Worm (Caenorhabditis elegans): ENCODE data around the gene F56D2.2.

Gene F56D2.2

DNA sequence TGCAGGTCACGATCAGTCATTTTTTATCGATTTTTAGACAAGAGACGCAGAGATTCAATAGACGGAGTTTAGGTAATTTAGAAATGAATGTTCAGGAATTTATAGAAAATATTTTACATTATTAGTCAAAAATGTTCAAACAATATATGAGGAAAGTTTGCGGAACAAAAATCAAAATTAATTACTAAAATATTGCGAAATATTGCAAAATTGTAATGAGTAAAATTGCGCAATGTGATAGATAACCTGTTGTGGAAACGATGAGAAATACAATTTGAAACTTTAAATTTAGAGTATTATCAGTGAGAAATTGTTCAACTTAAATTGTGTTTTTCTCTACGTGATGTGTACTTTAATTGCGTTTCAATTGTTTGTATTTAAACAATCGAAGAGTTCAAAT lies 6.0 kb upstream of the F56D2.2 start, which contains the start of gene F56D2.5:
TSS of gene F56D2.5 (minus strand) at position 371 of the 400 bp plus-strand sequence.
- no peak for TF ChIP-seq tbx-8 (GFP tag; optimal IDR thresholded peaks at IDR 0.05)
- TF ChIP-seq cnd-1 (tag; optimal IDR thresholded peaks at IDR 0.05), result no peak
- TF ChIP-seq mls-2 (tag; optimal IDR thresholded peaks at IDR 0.05), result no peak
- no peak for TF ChIP-seq ham-2 (GFP tag; optimal IDR thresholded peaks at IDR 0.05)
- no peak for TF ChIP-seq bed-3 (GFP tag; optimal IDR thresholded peaks at IDR 0.05)
- no peak for TF ChIP-seq flh-1 (GFP tag; optimal IDR thresholded peaks at IDR 0.05)
- TF ChIP-seq ceh-83 (GFP tag; optimal IDR thresholded peaks at IDR 0.05), result no peak
- TF ChIP-seq nhr-237 (tag; optimal IDR thresholded peaks at IDR 0.05), result no peak
- TF ChIP-seq unc-39 (tag; optimal IDR thresholded peaks at IDR 0.05), result no peak
- no peak for TF ChIP-seq ceh-39 (tag; optimal IDR thresholded peaks at IDR 0.05)

ce11 chrIII:5582766-5583165 lies 4.3 kb upstream of the F56D2.2 start, which contains the start of the genes F56D2.8 and uev-2:
Gene F56D2.8, minus strand, starts transcription at chrIII:5582866.
Gene uev-2, plus strand, starts transcription at chrIII:5583125.
- TF ChIP-seq sem-2 (GFP tag; optimal IDR thresholded peaks at IDR 0.05) (no peak), mab-5 (tag; optimal IDR thresholded peaks at IDR 0.05) (no peak), ces-1 (GFP tag; optimal IDR thresholded peaks at IDR 0.05) (no peak), tbx-8 (GFP tag; optimal IDR thresholded peaks at IDR 0.05) (no peak), ceh-43 (GFP tag; optimal IDR thresholded peaks at IDR 0.05) (no peak), ceh-39 (tag; optimal IDR thresholded peaks at IDR 0.05) (no peak), nhr-28 (tag; optimal IDR thresholded peaks at IDR 0.05) (no peak), ztf-11 (tag; optimal IDR thresholded peaks at IDR 0.05) (no peak), blmp-1 (tag; optimal IDR thresholded peaks at IDR 0.05) (no peak)

ce11 chrIII:5584647-5585046 lies 2.4 kb upstream of the F56D2.2 start, which contains the start of gene F56D2.3:
Gene F56D2.3, plus strand, starts transcription at chrIII:5584947.
- no peak for TF ChIP-seq mab-5 (tag; optimal IDR thresholded peaks at IDR 0.05)
- peak; percentile 5 for TF ChIP-seq cnd-1 (tag; optimal IDR thresholded peaks at IDR 0.05)

DNA sequence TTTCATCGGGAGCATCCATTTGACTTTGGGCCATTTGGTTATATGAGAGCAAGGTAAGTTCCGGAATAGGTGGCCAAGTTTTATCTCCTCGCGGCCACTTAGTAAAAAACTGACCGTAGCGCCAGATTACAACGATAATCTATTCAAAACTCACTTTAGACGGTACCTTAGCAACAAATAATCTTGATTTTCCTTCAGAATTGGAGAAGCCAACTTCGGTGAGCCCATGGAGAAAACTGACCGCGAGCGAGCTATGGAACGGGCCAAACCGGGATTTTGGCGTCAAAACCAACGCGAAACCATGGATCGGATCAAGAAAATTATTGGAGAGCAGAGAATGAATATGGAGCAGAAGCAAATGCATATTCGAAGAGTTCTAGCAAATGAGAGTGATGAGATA lies 1.4 kb upstream of the F56D2.2 start:
- TF ChIP-seq snpc-4 (tag; optimal IDR thresholded peaks at IDR 0.05), result no peak
- no peak for TF ChIP-seq bed-3 (GFP tag; optimal IDR thresholded peaks at IDR 0.05)
- TF ChIP-seq sptf-1 (tag; optimal IDR thresholded peaks at IDR 0.05), result no peak
- no peak for TF ChIP-seq nhr-2 (tag; optimal IDR thresholded peaks at IDR 0.05)
- no peak for TF ChIP-seq ces-1 (GFP tag; optimal IDR thresholded peaks at IDR 0.05)
- no peak for TF ChIP-seq zip-8 (tag; optimal IDR thresholded peaks at IDR 0.05)
- no peak for TF ChIP-seq nhr-237 (tag; optimal IDR thresholded peaks at IDR 0.05)
- no peak for TF ChIP-seq elt-1 (tag; optimal IDR thresholded peaks at IDR 0.05; ENCODE audit: borderline replicate concordance, insufficient read depth)
- no peak for TF ChIP-seq flh-1 (GFP tag; optimal IDR thresholded peaks at IDR 0.05)
- no peak for TF ChIP-seq nhr-76 (tag; optimal IDR thresholded peaks at IDR 0.05)
- TF ChIP-seq unc-39 (tag; optimal IDR thresholded peaks at IDR 0.05), result no peak
- TF ChIP-seq sem-2 (GFP tag; optimal IDR thresholded peaks at IDR 0.05), result no peak
- no peak for TF ChIP-seq mls-2 (tag; optimal IDR thresholded peaks at IDR 0.05)
- no peak for TF ChIP-seq pha-4 (tag; optimal IDR thresholded peaks at IDR 0.05)
- TF ChIP-seq nhr-12 (tag; optimal IDR thresholded peaks at IDR 0.05), result no peak
- TF ChIP-seq drap-1 (GFP tag; optimal IDR thresholded peaks at IDR 0.05), result no peak
- TF ChIP-seq ceh-83 (GFP tag; optimal IDR thresholded peaks at IDR 0.05), result no peak
- TF ChIP-seq hlh-1 (tag; optimal IDR thresholded peaks at IDR 0.05), result no peak

ce11 chrIII:5588746-5589145 lies 1.7 kb downstream of the F56D2.2 start:
- TF ChIP-seq ces-1 (GFP tag; optimal IDR thresholded peaks at IDR 0.05) (no peak), flh-1 (GFP tag; optimal IDR thresholded peaks at IDR 0.05) (no peak), elt-3 (tag; optimal IDR thresholded peaks at IDR 0.05) (no peak), nhr-76 (tag; optimal IDR thresholded peaks at IDR 0.05) (no peak), ceh-39 (tag; optimal IDR thresholded peaks at IDR 0.05) (no peak), nhr-2 (tag; optimal IDR thresholded peaks at IDR 0.05) (no peak), bed-3 (GFP tag; optimal IDR thresholded peaks at IDR 0.05) (no peak), lsy-2 (tag; optimal IDR thresholded peaks at IDR 0.05) (no peak), nhr-28 (tag; optimal IDR thresholded peaks at IDR 0.05) (no peak), elt-1 (tag; optimal IDR thresholded peaks at IDR 0.05; ENCODE audit: borderline replicate concordance, insufficient read depth) (no peak), M03D4.4 (tag; optimal IDR thresholded peaks at IDR 0.05) (no peak), sptf-1 (tag; optimal IDR thresholded peaks at IDR 0.05) (no peak), ztf-11 (tag; optimal IDR thresholded peaks at IDR 0.05) (no peak), ceh-43 (GFP tag; optimal IDR thresholded peaks at IDR 0.05) (no peak), cnd-1 (tag; optimal IDR thresholded peaks at IDR 0.05) (no peak)
